Fruit fly (Drosophila melanogaster) whole organism, embryonic: ENCODE data around the gene MtnD.

Experiments
- Atf3 ChIP-seq: fragments of 200-800 bp; sonication (Bioruptor generic); optimal IDR thresholded peaks from 3 replicates; lab custom pipeline; 2016; ENCODE audit warnings: missing biosample characterization, missing genetic modification characterization
- CG10431 ChIP-seq: fragments of 200-800 bp; sonication (Bioruptor generic); optimal IDR thresholded peaks from 3 replicates; lab custom pipeline; 2018; ENCODE audit warnings: missing biosample characterization, mild to moderate bottlenecking, missing genetic modification characterization
- CG10462 ChIP-seq: fragments of 200-800 bp; sonication (Bioruptor generic); optimal IDR thresholded peaks from 2 replicates; lab custom pipeline; 2016; ENCODE audit warnings: missing biosample characterization, missing genetic modification characterization
- CG11398 ChIP-seq: fragments of 200-800 bp; sonication (Bioruptor generic); optimal IDR thresholded peaks from 2 replicates; lab custom pipeline; 2016; ENCODE audit warnings: missing biosample characterization, missing genetic modification characterization
- CG12104 ChIP-seq: fragments of 200-800 bp; sonication (Bioruptor generic); optimal IDR thresholded peaks from 3 replicates; lab custom pipeline; 2016; ENCODE audit warnings: missing biosample characterization, missing genetic modification characterization
- CG12744 ChIP-seq: fragments of 200-800 bp; sonication (Bioruptor generic); optimal IDR thresholded peaks from 2 replicates; lab custom pipeline; 2016; ENCODE audit warnings: missing biosample characterization, missing genetic modification characterization
- CG13424 ChIP-seq: fragments of 200-800 bp; sonication (Bioruptor generic); optimal IDR thresholded peaks from 2 replicates; lab custom pipeline; 2019; ENCODE audit warnings: missing biosample characterization, mild to moderate bottlenecking, missing genetic modification characterization, moderate library complexity
- CG14667 ChIP-seq: fragments of 200-800 bp; sonication (Bioruptor generic); IDR thresholded peaks from 2 replicates; pipeline ENCODE4 v1.3.6; 2022; ENCODE audit warnings: missing biosample characterization, missing genetic modification characterization
- CG14710 ChIP-seq: fragments of 200-800 bp; sonication (Bioruptor generic); optimal IDR thresholded peaks from 3 replicates; lab custom pipeline; 2019; ENCODE audit warnings: missing biosample characterization, mild to moderate bottlenecking, missing genetic modification characterization, moderate library complexity
- CG1602 ChIP-seq: fragments of 200-800 bp; sonication (Bioruptor generic); optimal IDR thresholded peaks from 3 replicates; lab custom pipeline; 2016; ENCODE audit warnings: missing biosample characterization, missing genetic modification characterization
- CG17612 ChIP-seq: fragments of 200-800 bp; sonication (Bioruptor generic); IDR thresholded peaks from 2 replicates; pipeline ENCODE4 v1.3.6; 2022; ENCODE audit warnings: missing biosample characterization, missing genetic modification characterization
- CG1792 ChIP-seq: fragments of 200-800 bp; sonication (Bioruptor generic); optimal IDR thresholded peaks from 2 replicates; lab custom pipeline; 2016; ENCODE audit warnings: missing biosample characterization, missing genetic modification characterization
- CG31388 ChIP-seq: fragments of 200-800 bp; sonication (Bioruptor generic); optimal IDR thresholded peaks from 2 replicates; lab custom pipeline; 2016; ENCODE audit warnings: missing biosample characterization, missing genetic modification characterization
- CG3163 ChIP-seq: fragments of 200-800 bp; sonication (Bioruptor generic); optimal IDR thresholded peaks from 3 replicates; lab custom pipeline; 2016; ENCODE audit warnings: missing biosample characterization, missing genetic modification characterization
- CG32772 ChIP-seq: fragments of 200-800 bp; sonication (Bioruptor generic); IDR thresholded peaks from 2 replicates; pipeline ENCODE4 v1.3.6; 2022; ENCODE audit warnings: missing biosample characterization, missing genetic modification characterization
- CG3838 ChIP-seq: fragments of 200-800 bp; sonication (Bioruptor generic); optimal IDR thresholded peaks from 3 replicates; lab custom pipeline; 2016; ENCODE audit warnings: missing biosample characterization, missing genetic modification characterization
- CG4424 ChIP-seq: fragments of 200-800 bp; sonication (Bioruptor generic); optimal IDR thresholded peaks from 3 replicates; lab custom pipeline; 2016; ENCODE audit warnings: missing biosample characterization, missing genetic modification characterization
- CG5245 ChIP-seq: fragments of 200-800 bp; sonication (Bioruptor generic); optimal IDR thresholded peaks from 3 replicates; lab custom pipeline; 2016; ENCODE audit warnings: missing biosample characterization, missing genetic modification characterization
- CG6254 ChIP-seq: fragments of 200-800 bp; sonication (Bioruptor generic); optimal IDR thresholded peaks from 3 replicates; lab custom pipeline; 2017; ENCODE audit warnings: mild to moderate bottlenecking, missing biosample characterization, missing genetic modification reagents, missing genetic modification characterization
- CG7963 ChIP-seq: fragments of 200-800 bp; sonication (Bioruptor generic); IDR thresholded peaks from 3 replicates; pipeline ENCODE4 v1.3.6; 2022; ENCODE audit warnings: missing biosample characterization, missing genetic modification characterization; ENCODE audit not compliant: partially characterized antibody
- CG9609 ChIP-seq: fragments of 200-800 bp; sonication (Bioruptor generic); optimal IDR thresholded peaks from 3 replicates; lab custom pipeline; 2016; ENCODE audit warnings: missing biosample characterization, missing genetic modification characterization
- CkIIα-i1 ChIP-seq: fragments of 200-800 bp; sonication (Bioruptor generic); IDR thresholded peaks from 2 replicates; pipeline ENCODE4 v1.3.6; 2022; ENCODE audit warnings: missing biosample characterization, missing genetic modification characterization
- D19B ChIP-seq: fragments of 200-800 bp; sonication (Bioruptor generic); optimal IDR thresholded peaks from 2 replicates; lab custom pipeline; 2017; ENCODE audit warnings: missing biosample characterization, mild to moderate bottlenecking, missing genetic modification characterization
- Ets65A ChIP-seq: fragments of 200-800 bp; sonication (Bioruptor generic); peaks from one replicate; lab custom pipeline; 2016; ENCODE audit warnings: missing biosample characterization, missing genetic modification characterization
- Mes4 ChIP-seq: fragments of 200-800 bp; sonication (Bioruptor generic); optimal IDR thresholded peaks from 2 replicates; lab custom pipeline; 2016; ENCODE audit warnings: missing biosample characterization, missing genetic modification characterization
- Neu2 ChIP-seq: fragments of 200-800 bp; sonication (Bioruptor generic); optimal IDR thresholded peaks from 3 replicates; lab custom pipeline; 2016; ENCODE audit warnings: missing biosample characterization, missing genetic modification characterization, borderline replicate concordance
- Opbp ChIP-seq: fragments of 200-800 bp; sonication (Bioruptor generic); IDR thresholded peaks from 3 replicates; pipeline ENCODE4 v1.3.6; 2022; ENCODE audit warnings: missing biosample characterization, missing genetic modification characterization; ENCODE audit not compliant: partially characterized antibody
- PHDP ChIP-seq: fragments of 200-800 bp; sonication (Bioruptor generic); optimal IDR thresholded peaks from 3 replicates; lab custom pipeline; 2018; ENCODE audit warnings: missing biosample characterization, mild to moderate bottlenecking, missing genetic modification characterization, moderate library complexity
- Xrp1 ChIP-seq: fragments of 200-800 bp; sonication (Bioruptor generic); IDR thresholded peaks from 2 replicates; pipeline ENCODE4 v1.3.6; 2022; ENCODE audit warnings: missing biosample characterization, missing genetic modification characterization
- bsh ChIP-seq, 2 experiments: fragments of 200-800 bp; sonication (Bioruptor generic); optimal IDR thresholded peaks; 2 replicates each; lab custom pipeline; 2017 to 2018; ENCODE audit warnings: mild to moderate bottlenecking in 2 of 2, missing biosample characterization in 2 of 2, missing genetic modification characterization in 2 of 2, moderate library complexity in 1 of 2
- cato ChIP-seq: fragments of 200-800 bp; sonication (Bioruptor generic); optimal IDR thresholded peaks from 2 replicates; lab custom pipeline; 2016; ENCODE audit warnings: missing biosample characterization, missing genetic modification characterization, borderline replicate concordance
- cg ChIP-seq: fragments of 200-800 bp; sonication (Bioruptor generic); optimal IDR thresholded peaks from 3 replicates; lab custom pipeline; 2019; ENCODE audit warnings: missing biosample characterization, mild to moderate bottlenecking, missing genetic modification characterization, moderate library complexity
- fd3F ChIP-seq: fragments of 200-800 bp; sonication (Bioruptor generic); optimal IDR thresholded peaks from 2 replicates; lab custom pipeline; 2018; ENCODE audit warnings: missing biosample characterization, mild to moderate bottlenecking, missing genetic modification characterization, moderate library complexity
- ftz-f1 ChIP-seq: fragments of 200-800 bp; sonication (Bioruptor generic); optimal IDR thresholded peaks from 2 replicates; lab custom pipeline; 2016; ENCODE audit warnings: missing biosample characterization, missing genetic modification characterization
- gem ChIP-seq: fragments of 200-800 bp; sonication (Bioruptor generic); optimal IDR thresholded peaks from 2 replicates; lab custom pipeline; 2019; ENCODE audit warnings: missing biosample characterization, mild to moderate bottlenecking, missing genetic modification characterization, moderate library complexity
- ind ChIP-seq: fragments of 200-800 bp; sonication (Bioruptor generic); optimal IDR thresholded peaks from 3 replicates; lab custom pipeline; 2016; ENCODE audit warnings: missing biosample characterization, missing genetic modification characterization
- lmd ChIP-seq: fragments of 200-800 bp; sonication (Bioruptor generic); IDR thresholded peaks from 2 replicates; pipeline ENCODE4 v1.3.6; 2022; ENCODE audit warnings: missing biosample characterization, missing genetic modification characterization
- pan ChIP-seq, 4 experiments: fragments of >200 bp in 3 of 4; fragments of 200-800 bp in 1 of 4; sonication (Bioruptor generic) in 1 of 4; optimal IDR thresholded peaks in 3 of 4; IDR thresholded peaks in 1 of 4; 2 replicates each; pipeline versions ENCODE4 v1.3.6 to Lab custom; 2017 to 2022; ENCODE audit warnings: missing biosample characterization in 2 of 4, missing genetic modification characterization in 2 of 4, mixed read lengths in 1 of 4
- pb ChIP-seq: fragments of 200-800 bp; sonication (Bioruptor generic); optimal IDR thresholded peaks from 3 replicates; lab custom pipeline; 2016; ENCODE audit warnings: missing biosample characterization, missing genetic modification characterization
- pfk ChIP-seq: fragments of 200-800 bp; sonication (Bioruptor generic); optimal IDR thresholded peaks from 2 replicates; lab custom pipeline; 2018; ENCODE audit warnings: missing biosample characterization, mild to moderate bottlenecking, missing genetic modification characterization, moderate library complexity
- pita ChIP-seq: fragments of 200-800 bp; sonication (Bioruptor generic); optimal IDR thresholded peaks from 2 replicates; lab custom pipeline; 2017; ENCODE audit warnings: missing biosample characterization, mild to moderate bottlenecking, missing genetic modification characterization
- pros ChIP-seq: fragments of 200-800 bp; sonication (Bioruptor generic); optimal IDR thresholded peaks from 3 replicates; lab custom pipeline; 2019; ENCODE audit warnings: missing biosample characterization, mild to moderate bottlenecking, missing genetic modification characterization, moderate library complexity
- ro ChIP-seq: fragments of 200-800 bp; sonication (Bioruptor generic); IDR thresholded peaks from 2 replicates; pipeline ENCODE4 v1.3.6; 2022; ENCODE audit warnings: missing biosample characterization, missing genetic modification characterization
- sd ChIP-seq: fragments of 200-800 bp; sonication (Bioruptor generic); optimal IDR thresholded peaks from 3 replicates; lab custom pipeline; 2018; ENCODE audit warnings: missing biosample characterization, mild to moderate bottlenecking, missing genetic modification characterization, moderate library complexity
- shn ChIP-seq: fragments of 200-800 bp; sonication (Bioruptor generic); optimal IDR thresholded peaks from 3 replicates; lab custom pipeline; 2016; ENCODE audit warnings: missing biosample characterization, missing genetic modification characterization
- slou ChIP-seq: fragments of 200-800 bp; sonication (Bioruptor generic); optimal IDR thresholded peaks from 3 replicates; lab custom pipeline; 2016; ENCODE audit warnings: missing biosample characterization, missing genetic modification characterization
- tna ChIP-seq: fragments of 200-800 bp; sonication (Bioruptor generic); IDR thresholded peaks from 2 replicates; pipeline ENCODE4 v1.3.6; 2022; ENCODE audit warnings: missing biosample characterization, missing genetic modification characterization; ENCODE audit not compliant: partially characterized antibody
- wor ChIP-seq: fragments of 200-800 bp; sonication (Bioruptor generic); IDR thresholded peaks from 2 replicates; pipeline ENCODE4 v1.3.6; 2022; ENCODE audit warnings: missing biosample characterization, missing genetic modification characterization
- zfh2 ChIP-seq: fragments of 200-800 bp; sonication (Bioruptor generic); optimal IDR thresholded peaks from 2 replicates; lab custom pipeline; 2016; ENCODE audit warnings: missing biosample characterization, missing genetic modification characterization

MtnD gene

DNA sequence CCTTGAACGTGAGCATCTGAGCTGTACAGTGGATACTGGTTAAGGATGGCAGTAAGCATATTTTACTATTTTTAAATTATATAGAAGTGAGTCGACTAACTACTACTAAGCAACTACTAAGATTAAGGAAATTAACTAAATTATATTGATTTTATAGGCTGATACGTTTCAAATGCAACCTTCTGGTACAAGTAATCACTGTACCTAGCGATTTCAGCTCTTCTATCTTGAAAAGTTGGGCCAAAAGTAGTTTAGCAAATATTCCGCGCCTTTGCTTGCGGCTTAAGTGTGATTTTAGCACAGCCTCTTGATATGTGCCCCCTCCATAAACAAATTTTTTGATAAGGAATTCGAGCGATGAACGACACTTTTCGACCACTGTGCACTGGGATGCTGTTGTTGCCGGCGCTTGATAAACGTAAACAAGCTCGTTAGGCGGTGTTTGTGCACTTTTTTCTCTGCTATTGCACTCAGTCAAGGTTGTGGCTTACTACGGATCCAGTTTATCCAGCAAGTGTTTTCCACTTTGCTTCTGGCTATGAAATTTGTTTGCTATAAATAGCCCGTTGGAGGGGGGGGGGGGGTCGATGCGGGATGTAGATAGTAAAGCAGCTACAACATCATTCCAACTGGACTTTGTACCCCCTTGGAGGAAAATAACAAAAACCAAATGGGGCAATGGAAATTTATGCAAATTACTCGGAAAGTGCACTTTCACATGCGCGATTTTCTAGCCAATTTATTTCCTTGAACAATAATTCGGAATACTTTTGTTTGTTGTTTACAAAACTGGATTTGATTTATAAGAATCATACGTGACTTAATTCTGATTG is 21.7 kb downstream of the MtnD start (continued):
- TF ChIP-seq gem (tag; lab: Kevin White, UChicago) = peak; percentile 77
- no peak for TF ChIP-seq CG3838 (GFP tag; lab: Kevin White, UChicago)
- TF ChIP-seq CkIIα-i1 (GFP tag; lab: Robert Waterston, UW) = no peak
- peak; percentile 21 for TF ChIP-seq CG10462 (GFP tag; lab: Kevin White, UChicago)
- no peak for TF ChIP-seq pan (optimal IDR thresholded peaks at IDR 0.05; lab: Kevin White, UChicago)
- peak in 1 of 2 experiments; percentile 80 for TF ChIP-seq pan (GFP tag; optimal IDR thresholded peaks at IDR 0.05 in 1 of 2, IDR thresholded peaks at IDR 0.05 in 1 of 2)
- TF ChIP-seq pita (GFP tag; lab: Kevin White, UChicago) = no peak
- peak; percentile 84 for TF ChIP-seq lmd (GFP tag; lab: Robert Waterston, UW)
- peak; percentile 4 for TF ChIP-seq CG12744
- peak; percentile 41 for TF ChIP-seq CG31388 (GFP tag; lab: Kevin White, UChicago)
- TF ChIP-seq pros (GFP tag; lab: Kevin White, UChicago) = no peak
- TF ChIP-seq CG12104 (GFP tag; lab: Kevin White, UChicago) = no peak
- peak; percentile 46; the same call in 1 of the 2 replicates for TF ChIP-seq CG17612
- TF ChIP-seq Opbp = no peak
- TF ChIP-seq Ets65A (GFP tag; lab: Kevin White, UChicago) = peak; percentile 33
- peak; percentile 56 for TF ChIP-seq fd3F (GFP tag; lab: Kevin White, UChicago)
- no peak for TF ChIP-seq Mes4 (GFP tag; lab: Kevin White, UChicago)
- peak; percentile 83 for TF ChIP-seq CG14667 (GFP tag; lab: Robert Waterston, UW)
- TF ChIP-seq PHDP (tag; lab: Kevin White, UChicago) = peak; percentile 40
- TF ChIP-seq Atf3 (GFP tag; lab: Kevin White, UChicago) = no peak
- TF ChIP-seq pfk (GFP tag; lab: Kevin White, UChicago) = no peak
- peak; percentile 52 for TF ChIP-seq D19B (GFP tag; lab: Kevin White, UChicago)
- peak; percentile 41 for TF ChIP-seq CG13424
- peak; percentile 39; the same call in 1 of the 2 replicates for TF ChIP-seq ro (GFP tag; lab: Robert Waterston, UW)
- TF ChIP-seq ind (GFP tag; lab: Kevin White, UChicago) = peak; percentile 65
- TF ChIP-seq sd (tag; lab: Kevin White, UChicago) = no peak
- TF ChIP-seq CG14710 (tag; lab: Kevin White, UChicago) = peak; percentile 18
- no peak for TF ChIP-seq CG3163 (GFP tag; lab: Kevin White, UChicago)
- TF ChIP-seq CG32772 = peak; percentile 69
- no peak for TF ChIP-seq CG7963 (GFP tag; lab: Robert Waterston, UW)
- TF ChIP-seq tna (GFP tag; lab: Robert Waterston, UW) = no peak
- no peak for TF ChIP-seq CG9609 (GFP tag; lab: Kevin White, UChicago)
- peak; percentile 49 for TF ChIP-seq CG4424
- peak; percentile 65 for TF ChIP-seq ftz-f1 (GFP tag; lab: Kevin White, UChicago)
- TF ChIP-seq slou (GFP tag; lab: Kevin White, UChicago) = no peak
- TF ChIP-seq pb = no peak
- TF ChIP-seq CG6254 = peak; percentile 29
- peak; percentile 45 for TF ChIP-seq Xrp1 (GFP tag; lab: Robert Waterston, UW)
- no peak for TF ChIP-seq wor (GFP tag; lab: Robert Waterston, UW)
- peak; percentile 4 for TF ChIP-seq CG1792
- peak; percentile 68 for TF ChIP-seq CG10431 (GFP tag; lab: Kevin White, UChicago)
- peak; percentile 15 to 78 for TF ChIP-seq bsh (GFP tag; optimal IDR thresholded peaks at IDR 0.05; lab: Kevin White, UChicago)
- no peak for TF ChIP-seq CG11398 (GFP tag; lab: Kevin White, UChicago)
- no peak for TF ChIP-seq Neu2
- peak; percentile 66 for TF ChIP-seq zfh2 (GFP tag; lab: Kevin White, UChicago)
- TF ChIP-seq cato = peak; percentile 34
- TF ChIP-seq CG5245 = peak; percentile 34
- TF ChIP-seq cg = no peak
- no peak for TF ChIP-seq shn (GFP tag; lab: Kevin White, UChicago)
- peak; percentile 55 for TF ChIP-seq CG1602 (GFP tag; lab: Kevin White, UChicago)
